Fruit fly (Drosophila melanogaster): ENCODE results near the gene CstF50.

Gene CstF50

dm6 chr3R:31708240-31708639 is 28.5 kb downstream of the CstF50 start, which contains the start of gene CG42693:
TSS of gene CG42693 (minus strand) at chr3R:31708340.
- TF ChIP-seq CTCF (optimal IDR thresholded peaks at IDR 0.05) (no peak), CG8478 (optimal IDR thresholded peaks at IDR 0.05) (no peak)

DNA sequence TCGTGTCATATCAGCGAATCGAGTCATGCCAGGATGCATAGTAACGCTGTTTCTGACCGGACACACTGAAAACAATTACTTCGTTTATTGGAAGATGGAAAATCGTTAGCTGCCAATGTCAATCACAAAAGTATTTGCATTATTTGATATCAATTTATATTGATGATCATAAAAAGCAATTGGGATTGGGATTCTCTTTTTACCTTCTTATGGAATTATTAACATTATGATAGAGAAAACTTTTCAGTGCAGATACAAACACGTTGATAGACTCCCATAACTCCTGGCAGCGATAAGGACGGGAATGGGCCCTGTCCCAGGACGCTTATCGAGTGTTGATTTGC is 29.9 kb downstream of the CstF50 start:
- TF ChIP-seq CG8478 (optimal IDR thresholded peaks at IDR 0.05) (no peak), CTCF (optimal IDR thresholded peaks at IDR 0.05) (no peak)

dm6 chr3R:31706142-31706894 is 30.4 kb downstream of the CstF50 start:
- no peak for TF ChIP-seq CG8478 (optimal IDR thresholded peaks at IDR 0.05)
- no peak for TF ChIP-seq CTCF (optimal IDR thresholded peaks at IDR 0.05)

DNA sequence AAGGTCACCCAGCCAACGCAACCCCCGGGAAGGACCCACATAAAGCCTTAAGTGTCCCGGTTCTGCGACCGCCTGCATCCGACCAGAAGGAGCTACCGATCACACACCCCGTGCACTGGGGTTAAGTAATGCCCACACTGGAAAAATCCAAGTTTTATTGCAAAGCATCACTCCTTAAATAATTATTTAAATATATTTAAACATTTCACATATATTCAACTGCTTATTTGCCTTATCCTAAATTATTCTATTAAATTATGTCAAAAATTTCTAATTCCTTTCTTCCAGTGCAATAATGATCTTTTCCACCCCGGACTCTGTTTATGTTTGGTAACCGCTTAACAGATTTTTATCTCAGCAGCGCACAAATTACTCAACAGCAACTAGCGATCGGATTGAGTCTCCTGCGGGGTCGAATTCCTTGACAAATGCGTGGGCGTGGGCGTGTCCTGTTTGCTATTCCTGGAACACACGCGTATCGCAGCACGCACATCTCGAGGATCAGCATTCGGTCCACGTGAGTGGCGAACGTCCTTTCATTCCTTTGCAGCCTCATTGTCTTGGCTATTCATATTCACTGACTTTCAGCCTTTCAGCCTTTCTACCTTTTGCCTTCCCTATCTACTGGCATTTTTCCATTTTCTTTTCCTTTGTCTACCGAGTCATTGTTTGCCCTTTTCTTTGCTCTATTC is 32.1 kb downstream of the CstF50 start:
- TF ChIP-seq CG8478 (optimal IDR thresholded peaks at IDR 0.05): no peak
- no peak for TF ChIP-seq CTCF (optimal IDR thresholded peaks at IDR 0.05)

- TF ChIP-seq CTCF (optimal IDR thresholded peaks at IDR 0.05) (no peak), CG8478 (optimal IDR thresholded peaks at IDR 0.05) (no peak)
These were observed 33.4 kb downstream of the CstF50 start for dm6 chr3R:31703370-31703769.

dm6 chr3R:31701934-31702333 is 34.8 kb downstream of the CstF50 start:
- no peak for TF ChIP-seq CG8478 (optimal IDR thresholded peaks at IDR 0.05)
- no peak for TF ChIP-seq CTCF (optimal IDR thresholded peaks at IDR 0.05)

- TF ChIP-seq CTCF (optimal IDR thresholded peaks at IDR 0.05) (no peak), CG8478 (optimal IDR thresholded peaks at IDR 0.05) (no peak)
These were observed 36.6 kb downstream of the CstF50 start for dm6 chr3R:31700212-31700611.

DNA sequence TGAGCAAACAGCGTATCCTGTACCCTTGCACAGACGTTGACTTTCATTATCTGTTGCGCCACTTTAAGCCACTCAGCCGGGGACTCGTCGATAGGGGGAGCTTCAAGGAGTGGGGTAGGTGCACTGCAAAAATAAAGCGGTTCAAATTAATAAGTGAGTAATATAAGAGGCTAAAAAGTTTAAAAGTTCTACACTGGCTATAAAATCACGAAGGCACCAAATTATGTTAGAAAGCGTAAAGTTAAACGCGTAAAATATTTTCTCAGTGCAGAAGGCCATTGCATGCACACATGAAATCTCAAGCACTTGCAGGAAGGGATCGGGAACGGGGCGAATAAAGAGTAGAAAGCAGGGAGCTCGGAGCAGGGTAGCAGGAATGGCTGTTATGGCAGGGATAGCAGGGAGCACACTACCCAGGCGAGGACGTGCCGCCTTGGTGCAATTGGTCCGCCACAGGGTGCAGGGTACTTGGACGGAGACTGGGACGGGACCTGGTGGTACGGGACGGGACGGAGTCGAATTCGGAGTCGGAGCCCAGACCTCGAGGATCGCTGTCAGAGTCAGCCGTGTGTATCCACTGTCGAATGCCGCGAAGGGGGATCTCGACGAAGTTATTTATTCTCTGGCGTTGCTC is 38.5 kb downstream of the CstF50 start:
- TF ChIP-seq CTCF (optimal IDR thresholded peaks at IDR 0.05) (no peak), CG8478 (optimal IDR thresholded peaks at IDR 0.05) (no peak)

dm6 chr3R:31697606-31698005 is 39.2 kb downstream of the CstF50 start:
- TF ChIP-seq CG8478 (optimal IDR thresholded peaks at IDR 0.05): no peak
- TF ChIP-seq CTCF (optimal IDR thresholded peaks at IDR 0.05): no peak

DNA sequence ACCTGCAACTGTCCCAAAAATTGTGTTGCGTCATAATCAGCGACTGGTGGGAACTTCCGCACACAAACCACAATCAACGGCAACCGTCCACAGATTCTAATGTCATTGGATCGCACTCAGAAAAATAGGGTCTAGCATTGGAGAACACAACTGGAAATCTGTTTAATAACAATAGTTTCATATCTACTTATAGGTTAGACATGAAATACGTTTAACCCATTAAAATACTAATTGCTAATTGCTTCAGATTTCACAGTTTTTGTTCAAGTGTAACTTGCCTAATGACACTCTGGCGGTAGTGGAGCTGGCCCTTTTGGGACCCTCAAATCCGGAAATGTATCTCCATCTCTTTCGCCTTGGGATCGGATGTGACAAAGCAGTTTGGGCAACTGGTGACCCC is 40.1 kb downstream of the CstF50 start:
- TF ChIP-seq CG8478 (optimal IDR thresholded peaks at IDR 0.05): no peak
- no peak for TF ChIP-seq CTCF (optimal IDR thresholded peaks at IDR 0.05)

DNA sequence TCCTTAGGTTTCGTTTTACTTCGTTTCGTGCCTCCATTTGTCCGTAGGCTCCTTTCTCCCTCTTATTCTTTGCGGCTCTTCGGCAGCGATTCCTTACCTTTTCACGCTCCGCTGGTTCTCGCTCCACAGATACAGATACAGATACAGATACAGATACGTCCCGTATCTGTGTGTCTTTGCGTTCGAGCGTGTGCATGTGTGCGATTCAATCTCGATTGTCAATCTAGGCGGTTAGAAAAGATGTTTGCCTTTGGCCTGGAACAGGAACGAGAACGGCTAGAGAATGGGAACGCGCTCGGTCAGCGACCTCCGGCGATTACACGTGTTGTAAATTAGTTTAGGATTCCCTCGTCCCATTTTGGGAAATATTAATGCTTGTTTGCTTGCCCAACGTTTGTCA is 46.3 kb downstream of the CstF50 start:
- TF ChIP-seq CG8478 (optimal IDR thresholded peaks at IDR 0.05): no peak
- TF ChIP-seq CTCF (optimal IDR thresholded peaks at IDR 0.05): no peak

- no peak for TF ChIP-seq CTCF (optimal IDR thresholded peaks at IDR 0.05)
- no peak for TF ChIP-seq CG8478 (optimal IDR thresholded peaks at IDR 0.05)
These were observed 47.0 kb downstream of the CstF50 start for dm6 chr3R:31689727-31690126.

DNA sequence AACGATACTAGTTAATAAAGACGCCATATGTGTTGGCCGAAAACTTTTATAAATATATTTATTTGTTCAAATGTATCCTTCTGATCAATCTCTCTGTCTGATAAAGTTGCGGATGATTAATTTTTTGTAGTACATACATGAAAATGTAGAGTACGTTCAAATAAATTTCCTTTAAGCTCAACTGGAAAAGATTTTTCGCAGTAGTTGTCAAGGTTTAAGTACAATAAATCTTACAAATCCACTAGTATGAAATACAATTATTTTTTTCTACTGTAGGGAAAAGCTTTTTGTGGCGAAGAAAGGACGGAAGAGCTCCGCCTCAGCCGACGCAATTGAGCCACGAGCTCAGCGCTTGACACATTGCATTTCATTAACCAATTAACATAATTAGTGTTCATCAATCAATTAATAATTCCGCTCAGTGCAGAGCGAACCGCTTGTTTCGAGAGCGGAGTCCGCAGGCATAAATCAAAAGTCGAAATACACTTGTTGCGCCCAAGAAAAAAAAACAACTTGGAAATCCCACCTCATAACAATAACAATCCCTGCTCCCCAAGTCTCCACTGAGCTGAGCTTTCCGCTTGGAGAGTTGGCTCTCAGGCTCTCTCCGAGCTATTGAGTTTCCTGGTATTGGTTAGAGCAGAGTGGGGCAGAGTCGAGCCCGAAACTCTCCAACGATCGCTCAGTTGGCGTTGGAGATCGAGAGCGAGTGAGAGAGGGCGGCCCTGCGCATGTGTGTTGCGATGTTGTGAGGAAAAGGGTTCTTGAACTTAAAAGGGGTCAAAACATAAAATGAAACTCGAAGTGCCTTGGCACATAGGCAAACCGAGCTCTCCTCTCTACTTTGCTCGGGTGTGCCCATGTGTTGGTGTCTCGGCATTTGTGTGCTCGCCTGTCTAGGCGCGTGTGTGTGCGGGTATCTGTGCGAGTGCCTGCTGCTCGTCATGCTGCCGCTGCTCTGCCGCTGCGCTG is 47.8 kb downstream of the CstF50 start:
- TF ChIP-seq CG8478 (optimal IDR thresholded peaks at IDR 0.05): no peak

DNA sequence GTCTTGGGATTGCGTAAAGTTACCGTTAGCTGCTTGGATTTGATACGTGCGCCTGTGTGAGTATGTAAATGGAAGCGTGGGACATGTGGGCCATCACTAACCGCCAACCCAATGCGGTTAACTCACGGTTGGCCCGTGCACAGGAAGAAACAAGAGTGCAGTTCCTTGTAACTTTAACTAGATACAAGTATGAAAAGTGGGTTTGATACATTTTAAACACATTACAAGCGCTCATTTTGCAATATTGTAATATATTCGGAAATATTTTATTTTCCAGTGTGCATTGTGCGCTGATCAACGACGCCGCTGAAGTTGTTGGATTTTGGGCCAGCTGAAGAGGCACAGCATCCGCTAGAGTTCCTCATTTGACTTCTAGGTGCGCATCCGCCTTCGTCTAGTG is 49.0 kb downstream of the CstF50 start:
- TF ChIP-seq CG8478 (optimal IDR thresholded peaks at IDR 0.05) (no peak), CTCF (optimal IDR thresholded peaks at IDR 0.05) (no peak)

Data from S2 (cell line).